Worm (Caenorhabditis elegans) whole organism, late embryonic: ENCODE data around the gene sri-27.

ENCODE experiments used
- K09A11.1 ChIP-seq: sonication (generic microtip); optimal IDR thresholded peaks from 2 replicates; lab custom pipeline; 2017; ENCODE audit warnings: antibody characterized with exemption, mild to moderate bottlenecking, missing genetic modification characterization, missing compliant biosample characterization; ENCODE audit not compliant: insufficient read depth
- T23F11.4 ChIP-seq: fragments of 200-800 bp; sonication (Bioruptor generic); optimal IDR thresholded peaks from 2 replicates; lab custom pipeline; 2018; ENCODE audit warnings: mild to moderate bottlenecking, missing genetic modification characterization, missing compliant biosample characterization
- Y22D7AL.16 ChIP-seq: sonication (generic microtip); optimal IDR thresholded peaks from 2 replicates; lab custom pipeline; 2016; ENCODE audit warnings: missing genetic modification characterization, missing compliant biosample characterization
- ceh-14 ChIP-seq: sonication (generic microtip); optimal IDR thresholded peaks from 2 replicates; lab custom pipeline; 2016; ENCODE audit warnings: missing genotype, missing genetic modification characterization, missing compliant biosample characterization
- ceh-18 ChIP-seq: sonication (generic microtip); optimal IDR thresholded peaks from 2 replicates; lab custom pipeline; 2016; ENCODE audit warnings: missing genetic modification characterization, missing compliant biosample characterization
- ceh-19 ChIP-seq: fragments of 200-800 bp; sonication (Bioruptor generic); optimal IDR thresholded peaks from 2 replicates; lab custom pipeline; 2018; ENCODE audit warnings: mild to moderate bottlenecking, missing genetic modification characterization, missing compliant biosample characterization
- ceh-24 ChIP-seq: sonication (generic microtip); optimal IDR thresholded peaks from 2 replicates; lab custom pipeline; 2016; ENCODE audit warnings: mild to moderate bottlenecking, missing genetic modification characterization, missing compliant biosample characterization
- ceh-30 ChIP-seq: fragments of 150-350 bp; optimal IDR thresholded peaks from 2 replicates; lab custom pipeline; 2014; ENCODE audit warnings: missing biosample characterization, missing genetic modification characterization
- ceh-31 ChIP-seq: sonication (generic microtip); optimal IDR thresholded peaks from 2 replicates; lab custom pipeline; 2016; ENCODE audit warnings: missing genetic modification characterization, missing compliant biosample characterization
- ceh-34 ChIP-seq: sonication (generic microtip); optimal IDR thresholded peaks from 2 replicates; lab custom pipeline; 2016; ENCODE audit warnings: mild to moderate bottlenecking, missing genetic modification characterization, missing compliant biosample characterization
- che-1 ChIP-seq: sonication (generic microtip); optimal IDR thresholded peaks from 2 replicates; lab custom pipeline; 2016; ENCODE audit warnings: mild to moderate bottlenecking, missing genetic modification characterization, missing compliant biosample characterization
- dmd-4 ChIP-seq: sonication (generic microtip); optimal IDR thresholded peaks from 2 replicates; lab custom pipeline; 2016; ENCODE audit warnings: borderline replicate concordance, missing genetic modification characterization, missing compliant biosample characterization
- dve-1 ChIP-seq: sonication (generic microtip); optimal IDR thresholded peaks from 2 replicates; lab custom pipeline; 2017; ENCODE audit warnings: antibody characterized with exemption, mild to moderate bottlenecking, missing genetic modification characterization, missing compliant biosample characterization
- elt-2 ChIP-seq: sonication (generic microtip); optimal IDR thresholded peaks from 2 replicates; lab custom pipeline; 2016; ENCODE audit warnings: missing genetic modification reagents, missing genetic modification characterization, missing compliant biosample characterization
- elt-4 ChIP-seq: sonication (generic microtip); optimal IDR thresholded peaks from 2 replicates; lab custom pipeline; 2016; ENCODE audit warnings: missing genetic modification characterization, missing compliant biosample characterization
- ets-4 ChIP-seq: sonication (generic microtip); optimal IDR thresholded peaks from 2 replicates; lab custom pipeline; 2016; ENCODE audit warnings: missing genetic modification characterization, missing compliant biosample characterization
- fax-1 ChIP-seq: sonication (generic microtip); optimal IDR thresholded peaks from 2 replicates; lab custom pipeline; 2016; ENCODE audit warnings: missing genotype, missing genetic modification characterization, missing compliant biosample characterization
- hlh-13 ChIP-seq: fragments of 200-800 bp; sonication (Bioruptor generic); optimal IDR thresholded peaks from 2 replicates; lab custom pipeline; 2018; ENCODE audit warnings: mild to moderate bottlenecking, missing genetic modification characterization, missing compliant biosample characterization
- hlh-15 ChIP-seq: sonication (generic microtip); optimal IDR thresholded peaks from 2 replicates; lab custom pipeline; 2016; ENCODE audit warnings: missing genetic modification characterization, missing compliant biosample characterization
- hlh-30 ChIP-seq: sonication (generic microtip); optimal IDR thresholded peaks from 2 replicates; lab custom pipeline; 2017; ENCODE audit warnings: antibody characterized with exemption, missing genetic modification characterization, missing compliant biosample characterization; ENCODE audit not compliant: insufficient read depth
- hlh-6 ChIP-seq: sonication (generic microtip); optimal IDR thresholded peaks from 2 replicates; lab custom pipeline; 2016; ENCODE audit warnings: missing genotype, missing genetic modification characterization, missing compliant biosample characterization
- lin-11 ChIP-seq: fragments of 200-800 bp; sonication (Bioruptor generic); optimal IDR thresholded peaks from 2 replicates; lab custom pipeline; 2018; ENCODE audit warnings: mild to moderate bottlenecking, missing genetic modification characterization, missing compliant biosample characterization
- madf-2 ChIP-seq: sonication (generic microtip); optimal IDR thresholded peaks from 2 replicates; lab custom pipeline; 2017; ENCODE audit warnings: missing genetic modification characterization, missing compliant biosample characterization
- mec-3 ChIP-seq: sonication (generic microtip); optimal IDR thresholded peaks from 2 replicates; lab custom pipeline; 2016; ENCODE audit warnings: borderline replicate concordance, missing genetic modification characterization, missing compliant biosample characterization
- nfya-1 ChIP-seq: sonication (generic microtip); optimal IDR thresholded peaks from 2 replicates; lab custom pipeline; 2017; ENCODE audit warnings: missing genetic modification characterization, mild to moderate bottlenecking, missing compliant biosample characterization, antibody characterized with exemption, moderate library complexity
- nhr-232 ChIP-seq: sonication (generic microtip); optimal IDR thresholded peaks from 2 replicates; lab custom pipeline; 2016; ENCODE audit warnings: missing genetic modification characterization, missing compliant biosample characterization
- odd-2 ChIP-seq: sonication (generic microtip); optimal IDR thresholded peaks from 2 replicates; lab custom pipeline; 2017; ENCODE audit warnings: antibody characterized with exemption, mild to moderate bottlenecking, missing genetic modification characterization, missing compliant biosample characterization
- pha-2 ChIP-seq: sonication (generic microtip); optimal IDR thresholded peaks from 2 replicates; lab custom pipeline; 2017; ENCODE audit warnings: mild to moderate bottlenecking, missing genetic modification characterization, missing compliant biosample characterization
- pha-4 ChIP-seq: fragments of 150-350 bp; optimal IDR thresholded peaks from 2 replicates; lab custom pipeline; 2018; ENCODE audit warnings: missing biosample characterization, missing genetic modification reagents, missing genetic modification characterization
- pqm-1 ChIP-seq: sonication (generic microtip); optimal IDR thresholded peaks from 2 replicates; lab custom pipeline; 2016; ENCODE audit warnings: missing genetic modification characterization, missing compliant biosample characterization
- rnt-1 ChIP-seq: sonication (generic microtip); optimal IDR thresholded peaks from 2 replicates; lab custom pipeline; 2016; ENCODE audit warnings: missing genetic modification characterization, missing compliant biosample characterization
- sox-4 ChIP-seq: sonication (generic microtip); optimal IDR thresholded peaks from 2 replicates; lab custom pipeline; 2017; ENCODE audit warnings: mild to moderate bottlenecking, missing genetic modification characterization, inconsistent platforms, missing compliant biosample characterization
- syd-9 ChIP-seq: sonication (generic microtip); optimal IDR thresholded peaks from 2 replicates; lab custom pipeline; 2016; ENCODE audit warnings: mild to moderate bottlenecking, missing genetic modification characterization, moderate library complexity, missing compliant biosample characterization
- tbx-2 ChIP-seq: sonication (generic microtip); optimal IDR thresholded peaks from 2 replicates; lab custom pipeline; 2016; ENCODE audit warnings: missing genetic modification characterization, missing compliant biosample characterization
- tbx-7 ChIP-seq: sonication (generic microtip); optimal IDR thresholded peaks from 2 replicates; lab custom pipeline; 2016; ENCODE audit warnings: missing genotype, missing genetic modification characterization, missing compliant biosample characterization
- unc-3 ChIP-seq, 2 experiments: fragments of 200-800 bp in 1 of 2; sonication (Bioruptor generic) in 1 of 2; sonication (generic microtip) in 1 of 2; conservative IDR thresholded peaks in 1 of 2; optimal IDR thresholded peaks in 1 of 2; 2 replicates each; pipeline versions ENCODE4 v1.3.6 to Lab custom; 2016 to 2022; ENCODE audit warnings: missing compliant biosample characterization in 2 of 2, missing genetic modification characterization in 2 of 2, missing genetic modification reagents in 1 of 2
- unc-42 ChIP-seq: sonication (generic microtip); optimal IDR thresholded peaks from 2 replicates; lab custom pipeline; 2016; ENCODE audit warnings: missing genotype, missing genetic modification characterization, missing compliant biosample characterization
- unc-55 ChIP-seq: sonication (generic microtip); optimal IDR thresholded peaks from 2 replicates; lab custom pipeline; 2017; ENCODE audit warnings: missing biosample characterization, missing genetic modification reagents, missing genetic modification characterization
- unc-86 ChIP-seq: sonication (generic microtip); optimal IDR thresholded peaks from 2 replicates; lab custom pipeline; 2016; ENCODE audit warnings: missing genetic modification characterization, missing compliant biosample characterization
- zip-5 ChIP-seq: sonication (generic microtip); optimal IDR thresholded peaks from 2 replicates; lab custom pipeline; 2016; ENCODE audit warnings: missing genetic modification characterization, missing compliant biosample characterization

Gene sri-27

DNA sequence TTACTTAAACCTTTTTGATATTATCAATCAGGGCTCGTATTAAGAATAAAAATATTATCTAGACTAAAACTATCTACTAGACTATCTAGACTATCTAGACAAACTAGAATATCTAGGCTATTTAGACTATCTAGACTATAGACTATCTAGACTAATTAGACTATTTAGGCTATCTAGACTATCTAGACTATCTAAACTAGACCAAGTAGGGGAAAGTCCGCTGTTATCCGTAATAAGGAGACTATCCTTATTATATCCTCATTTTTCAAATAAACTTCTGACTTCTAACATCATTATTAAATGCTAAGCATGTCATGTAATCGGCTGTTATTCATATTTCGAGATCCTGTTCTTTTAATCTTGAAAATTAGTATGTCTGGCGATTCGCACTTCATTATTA lies 3.5 kb upstream of the sri-27 start, which contains the start of gene srw-101:
Gene srw-101, plus strand, starts transcription at position 301 of the 400 bp plus-strand sequence.
- TF ChIP-seq ceh-34 (no peak), dmd-4 (tag; lab: Kevin White, UChicago) (no peak), sox-4 (no peak), nfya-1 (tag; lab: Kevin White, UChicago) (no peak), ceh-24 (tag; lab: Kevin White, UChicago) (no peak), zip-5 (tag; lab: Kevin White, UChicago) (no peak), hlh-13 (no peak), madf-2 (tag; lab: Kevin White, UChicago) (no peak), unc-86 (no peak)

DNA sequence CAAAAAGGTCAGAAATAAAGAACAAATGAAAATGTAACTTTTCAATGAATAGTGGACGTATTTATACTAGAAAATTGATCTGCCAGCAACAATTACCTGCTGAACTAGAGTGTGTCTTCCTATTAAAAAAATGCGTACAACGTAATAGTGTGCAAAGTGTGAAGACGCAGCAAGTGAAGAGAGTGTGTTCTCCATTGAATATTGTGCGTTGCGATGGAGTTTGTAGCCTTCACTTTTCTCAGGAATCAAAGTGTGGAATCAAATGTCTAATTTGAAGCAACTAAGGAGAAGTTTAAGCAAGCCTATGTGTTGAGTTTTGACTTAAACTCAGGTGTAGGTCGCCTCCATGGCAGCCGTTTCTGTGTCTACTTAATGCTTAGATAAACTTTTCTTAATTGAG lies 6.5 kb downstream of the sri-27 start, which contains the start of gene gst-21:
Gene gst-21, minus strand, starts transcription at position 101 of the 400 bp plus-strand sequence.
- no peak for TF ChIP-seq rnt-1 (tag; lab: Kevin White, UChicago)

DNA sequence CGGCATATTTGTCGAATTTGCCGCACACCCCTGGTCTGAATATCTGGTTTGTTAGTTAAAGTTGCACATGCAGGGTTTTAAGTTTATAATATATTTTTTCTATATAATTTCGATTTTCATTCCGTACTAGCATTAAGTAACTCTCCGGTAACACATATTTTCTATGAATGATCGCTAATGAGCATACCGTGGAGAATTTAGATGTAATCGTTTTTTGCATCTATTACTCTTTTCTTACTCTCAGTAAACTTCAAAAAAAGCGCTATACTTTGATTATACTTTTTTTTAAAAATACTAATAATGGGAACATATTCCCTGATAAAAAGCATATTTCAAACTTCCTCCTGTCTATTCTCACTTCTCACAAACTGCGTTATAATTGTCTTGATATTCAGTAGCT lies 9.1 kb downstream of the sri-27 start, which contains the start of gene str-160:
Gene str-160, plus strand, starts transcription at position 301 of the 400 bp plus-strand sequence.
- TF ChIP-seq che-1 (tag; lab: Kevin White, UChicago) (no peak), pha-4 (tag; lab: Kevin White, UChicago) (no peak), K09A11.1 (tag; lab: Kevin White, UChicago) (no peak), ceh-31 (no peak), pha-2 (no peak), unc-3 (GFP tag; conservative IDR thresholded peaks at IDR 0.05; lab: Robert Waterston, UW) (no peak), unc-3 (tag; optimal IDR thresholded peaks at IDR 0.05; lab: Kevin White, UChicago) (no peak), ets-4 (no peak), odd-2 (tag; lab: Kevin White, UChicago) (no peak), elt-4 (tag; lab: Kevin White, UChicago) (no peak), ceh-30 (tag; lab: Kevin White, UChicago) (no peak), mec-3 (tag; lab: Kevin White, UChicago) (no peak), hlh-30 (no peak), dmd-4 (tag; lab: Kevin White, UChicago) (no peak)

ce11 chrV:1741074-1741473 lies 15.6 kb downstream of the sri-27 start, which contains the start of gene srab-25:
srab-25 (minus strand) TSS chrV:1741174.
- TF ChIP-seq madf-2 (tag; lab: Kevin White, UChicago) (no peak), ceh-24 (tag; lab: Kevin White, UChicago) (no peak), mec-3 (tag; lab: Kevin White, UChicago) (no peak), nhr-232 (tag; lab: Kevin White, UChicago) (no peak), lin-11 (no peak), ceh-19 (GFP tag; lab: Kevin White, UChicago) (no peak), unc-55 (no peak), unc-42 (tag; lab: Kevin White, UChicago) (no peak), ceh-14 (tag; lab: Kevin White, UChicago) (no peak), Y22D7AL.16 (tag; lab: Kevin White, UChicago) (no peak), ceh-31 (no peak), elt-4 (tag; lab: Kevin White, UChicago) (no peak), syd-9 (tag; lab: Kevin White, UChicago) (no peak)
- TF ChIP-seq, all 69 proteins: peak for 0

DNA sequence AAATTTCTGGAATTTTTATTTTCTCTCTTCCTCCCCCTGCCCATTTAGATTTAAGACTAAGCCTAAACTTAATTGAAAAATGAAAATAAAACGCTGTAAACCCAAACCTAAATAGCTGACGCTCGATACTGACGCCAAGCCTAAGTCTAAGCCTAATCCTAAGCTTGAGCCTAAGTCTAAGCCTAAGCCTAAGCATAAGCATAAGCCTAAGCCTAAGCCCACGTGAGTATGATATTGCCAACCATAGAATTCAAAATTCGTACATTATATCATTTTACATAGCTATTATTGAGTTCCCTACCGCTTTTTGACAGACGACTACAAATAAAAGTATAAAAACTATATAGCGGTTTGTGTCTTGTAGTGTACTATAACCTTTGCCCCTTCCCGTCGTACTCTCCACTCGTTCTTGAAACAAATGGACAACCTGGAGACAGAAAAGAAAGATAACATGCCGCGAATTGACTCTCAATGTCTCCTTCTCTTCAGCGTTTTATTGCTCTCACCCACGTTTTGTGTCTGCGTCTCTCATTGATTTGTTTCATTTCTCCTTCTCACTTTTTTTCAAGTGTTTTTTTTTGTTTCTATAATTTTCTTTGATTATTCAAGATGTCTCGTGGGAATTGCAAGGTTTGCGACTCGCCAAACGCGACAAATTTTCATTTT lies 17.9 kb downstream of the sri-27 start, which contains the start of gene nhr-256:
Gene nhr-256, plus strand, starts transcription at position 567 of the 666 bp plus-strand sequence.
- TF ChIP-seq syd-9 (tag; lab: Kevin White, UChicago) (no peak), unc-42 (tag; lab: Kevin White, UChicago) (peak; percentile 4), ets-4 (peak; percentile 22), ceh-19 (GFP tag; lab: Kevin White, UChicago) (no peak), elt-2 (peak; percentile 64), fax-1 (tag; lab: Kevin White, UChicago) (no peak), unc-55 (peak; percentile 28), T23F11.4 (GFP tag; lab: Kevin White, UChicago) (no peak), zip-5 (tag; lab: Kevin White, UChicago) (no peak), pha-4 (tag; lab: Kevin White, UChicago) (no peak), ceh-30 (tag; lab: Kevin White, UChicago) (peak; percentile 80), nfya-1 (tag; lab: Kevin White, UChicago) (peak; percentile 33), tbx-2 (tag; lab: Kevin White, UChicago) (peak; percentile 33), odd-2 (tag; lab: Kevin White, UChicago) (no peak), hlh-6 (tag; lab: Kevin White, UChicago) (no peak), dve-1 (tag; lab: Kevin White, UChicago) (peak; percentile 17), unc-3 (GFP tag; conservative IDR thresholded peaks at IDR 0.05; lab: Robert Waterston, UW) (no peak), unc-3 (tag; optimal IDR thresholded peaks at IDR 0.05; lab: Kevin White, UChicago) (no peak), K09A11.1 (tag; lab: Kevin White, UChicago) (no peak), tbx-7 (tag; lab: Kevin White, UChicago) (no peak), hlh-15 (tag; lab: Kevin White, UChicago) (no peak), pqm-1 (tag; lab: Kevin White, UChicago) (peak; percentile 2), ceh-18 (tag; lab: Kevin White, UChicago) (peak; percentile 21), pha-2 (no peak)
